Fruit fly (Drosophila melanogaster) whole organism, pupa: Measurements from ENCODE around the gene dnc.

ENCODE experiments used
- CG13204 ChIP-seq: fragments of 200-800 bp; sonication (Bioruptor generic); optimal IDR thresholded peaks from 2 replicates; lab custom pipeline; 2018; ENCODE audit warnings: missing biosample characterization, mild to moderate bottlenecking, missing genetic modification characterization, moderate library complexity
- CG4496 ChIP-seq: fragments of 200-800 bp; sonication (Bioruptor generic); IDR thresholded peaks from 3 replicates; pipeline ENCODE4 v1.3.6; 2022; ENCODE audit warnings: missing biosample characterization, missing genetic modification characterization
- EcR ChIP-seq: fragments of 200-800 bp; sonication (Bioruptor generic); optimal IDR thresholded peaks from 3 replicates; lab custom pipeline; 2019; ENCODE audit warnings: missing biosample characterization, missing genetic modification characterization, mild to moderate bottlenecking, moderate library complexity, missing genetic modification reagents
- Pif1A ChIP-seq: fragments of 200-800 bp; sonication (Bioruptor generic); optimal IDR thresholded peaks from 3 replicates; lab custom pipeline; 2016; ENCODE audit warnings: missing biosample characterization, missing genetic modification characterization
- Snoo ChIP-seq: fragments of 200-800 bp; sonication (Bioruptor generic); optimal IDR thresholded peaks from 3 replicates; lab custom pipeline; 2017; ENCODE audit warnings: missing biosample characterization, mild to moderate bottlenecking, missing genetic modification characterization, inconsistent platforms

dm6 chrX:3192301-3192700, 16.1 kb downstream of the dnc start:
- no peak for TF ChIP-seq Snoo
- TF ChIP-seq EcR (GFP tag; lab: Kevin White, UChicago), result no peak
- no peak for TF ChIP-seq Pif1A (GFP tag; lab: Kevin White, UChicago)
- no peak for TF ChIP-seq CG13204 (GFP tag; lab: Kevin White, UChicago)
- no peak for TF ChIP-seq CG4496
